Fruit fly (Drosophila melanogaster) whole organism, embryonic: Measurements from ENCODE around the gene CG10700.

Experiments used
- Atf-2 ChIP-seq: fragments of 200-800 bp; sonication (Bioruptor generic); optimal IDR thresholded peaks from 2 replicates; lab custom pipeline; 2016; ENCODE audit warnings: missing biosample characterization, missing genetic modification characterization
- Bdp1 ChIP-seq: fragments of 200-800 bp; sonication (Bioruptor generic); optimal IDR thresholded peaks from 3 replicates; lab custom pipeline; 2016; ENCODE audit warnings: missing biosample characterization, missing genetic modification characterization
- CG10147 ChIP-seq: fragments of 200-800 bp; sonication (Bioruptor generic); optimal IDR thresholded peaks from 2 replicates; lab custom pipeline; 2019; ENCODE audit warnings: missing biosample characterization, mild to moderate bottlenecking, missing genetic modification characterization, moderate library complexity
- CG11456 ChIP-seq: fragments of 200-800 bp; sonication (Bioruptor generic); IDR thresholded peaks from 3 replicates; pipeline ENCODE4 v1.3.6; 2022; ENCODE audit warnings: missing biosample characterization, missing genetic modification characterization
- CG12299 ChIP-seq: fragments of 200-800 bp; sonication (Bioruptor generic); optimal IDR thresholded peaks from 2 replicates; lab custom pipeline; 2018; ENCODE audit warnings: missing biosample characterization, mild to moderate bottlenecking, missing genetic modification characterization
- CG13287 ChIP-seq: fragments of 200-800 bp; sonication (Bioruptor generic); IDR thresholded peaks from 2 replicates; pipeline ENCODE4 v1.3.6; 2022; ENCODE audit warnings: missing biosample characterization, missing genetic modification characterization; ENCODE audit not compliant: partially characterized antibody
- CG13894 ChIP-seq: fragments of 200-800 bp; sonication (Bioruptor generic); optimal IDR thresholded peaks from 3 replicates; lab custom pipeline; 2018; ENCODE audit warnings: missing biosample characterization, mild to moderate bottlenecking, missing genetic modification characterization, moderate library complexity
- CG14050 ChIP-seq: fragments of 200-800 bp; sonication (Bioruptor generic); IDR thresholded peaks from 3 replicates; pipeline ENCODE4 v1.3.6; 2022; ENCODE audit warnings: missing biosample characterization, missing genetic modification characterization
- CG1529 ChIP-seq: fragments of 200-800 bp; sonication (Bioruptor generic); optimal IDR thresholded peaks from 3 replicates; lab custom pipeline; 2018; ENCODE audit warnings: missing biosample characterization, missing genetic modification characterization
- CG17612 ChIP-seq: fragments of 200-800 bp; sonication (Bioruptor generic); IDR thresholded peaks from 2 replicates; pipeline ENCODE4 v1.3.6; 2022; ENCODE audit warnings: missing biosample characterization, missing genetic modification characterization
- CG18764 ChIP-seq: fragments of 200-800 bp; sonication (Bioruptor generic); optimal IDR thresholded peaks from 3 replicates; lab custom pipeline; 2016; ENCODE audit warnings: missing biosample characterization, missing genetic modification characterization
- CG2120 ChIP-seq: fragments of 200-800 bp; sonication (Bioruptor generic); optimal IDR thresholded peaks from 3 replicates; lab custom pipeline; 2016; ENCODE audit warnings: missing biosample characterization, missing genetic modification characterization
- CG3281 ChIP-seq: fragments of 200-800 bp; sonication (Bioruptor generic); optimal IDR thresholded peaks from 3 replicates; lab custom pipeline; 2017; ENCODE audit warnings: missing biosample characterization, mild to moderate bottlenecking, missing genetic modification characterization
- CG34376 ChIP-seq: fragments of 200-800 bp; sonication (Bioruptor generic); optimal IDR thresholded peaks from 2 replicates; lab custom pipeline; 2018; ENCODE audit warnings: missing biosample characterization, mild to moderate bottlenecking, missing genetic modification characterization
- CG3838 ChIP-seq: fragments of 200-800 bp; sonication (Bioruptor generic); optimal IDR thresholded peaks from 3 replicates; lab custom pipeline; 2016; ENCODE audit warnings: missing biosample characterization, missing genetic modification characterization
- CG4282 ChIP-seq: fragments of 200-800 bp; sonication (Bioruptor generic); optimal IDR thresholded peaks from 2 replicates; lab custom pipeline; 2016; ENCODE audit warnings: missing biosample characterization, missing genetic modification characterization
- CG4707 ChIP-seq: fragments of 200-800 bp; sonication (Bioruptor generic); optimal IDR thresholded peaks from 2 replicates; lab custom pipeline; 2018; ENCODE audit warnings: missing biosample characterization, mild to moderate bottlenecking, missing genetic modification characterization, moderate library complexity
- CG6791 ChIP-seq: fragments of 200-800 bp; sonication (Bioruptor generic); IDR thresholded peaks from 3 replicates; pipeline ENCODE4 v1.3.6; 2022; ENCODE audit warnings: missing biosample characterization, missing genetic modification characterization; ENCODE audit not compliant: partially characterized antibody
- CG7357 ChIP-seq: fragments of 200-800 bp; sonication (Bioruptor generic); IDR thresholded peaks from 3 replicates; pipeline ENCODE4 v1.3.6; 2022; ENCODE audit warnings: missing biosample characterization, missing genetic modification characterization
- CG7556 ChIP-seq: fragments of 200-800 bp; sonication (Bioruptor generic); optimal IDR thresholded peaks from 2 replicates; lab custom pipeline; 2017; ENCODE audit warnings: missing biosample characterization, mild to moderate bottlenecking, missing genetic modification characterization
- CG8478 ChIP-seq: fragments of >200 bp; optimal IDR thresholded peaks from 2 replicates; lab custom pipeline; 2018
- CG9817 ChIP-seq: fragments of 200-800 bp; sonication (Bioruptor generic); optimal IDR thresholded peaks from 2 replicates; lab custom pipeline; 2018; ENCODE audit warnings: missing biosample characterization, mild to moderate bottlenecking, missing genetic modification characterization, moderate library complexity
- D19A ChIP-seq: fragments of 200-800 bp; optimal IDR thresholded peaks from 3 replicates; lab custom pipeline; 2019; ENCODE audit warnings: missing biosample characterization, mild to moderate bottlenecking, missing genetic modification characterization, moderate library complexity
- Doc3 ChIP-seq: fragments of 200-800 bp; sonication (Bioruptor generic); IDR thresholded peaks from 3 replicates; pipeline ENCODE4 v1.3.6; 2022; ENCODE audit warnings: missing biosample characterization, missing genetic modification characterization; ENCODE audit not compliant: partially characterized antibody
- ERR ChIP-seq: fragments of 200-800 bp; sonication (Bioruptor generic); optimal IDR thresholded peaks from 2 replicates; lab custom pipeline; 2016; ENCODE audit warnings: missing biosample characterization, missing genetic modification characterization
- HLH4C ChIP-seq: fragments of 200-800 bp; sonication (Bioruptor generic); IDR thresholded peaks from 3 replicates; pipeline ENCODE4 v1.3.6; 2022; ENCODE audit warnings: missing biosample characterization, missing genetic modification characterization; ENCODE audit not compliant: partially characterized antibody
- Hmx ChIP-seq: fragments of 200-800 bp; sonication (Bioruptor generic); optimal IDR thresholded peaks from 2 replicates; lab custom pipeline; 2016; ENCODE audit warnings: missing biosample characterization, missing genetic modification characterization
- Max ChIP-seq: fragments of 200-800 bp; sonication (Bioruptor generic); optimal IDR thresholded peaks from 2 replicates; lab custom pipeline; 2016; ENCODE audit warnings: missing biosample characterization, mild to moderate bottlenecking, missing genetic modification characterization
- Nf-YA ChIP-seq: fragments of 200-800 bp; sonication (Bioruptor generic); IDR thresholded peaks from 2 replicates; pipeline ENCODE4 v1.3.6; 2022; ENCODE audit warnings: missing biosample characterization, missing genetic modification characterization
- ash1 ChIP-seq: fragments of 200-800 bp; sonication (Bioruptor generic); optimal IDR thresholded peaks from 2 replicates; lab custom pipeline; 2018; ENCODE audit warnings: missing biosample characterization, mild to moderate bottlenecking, missing genetic modification characterization
- btn ChIP-seq: fragments of 200-800 bp; sonication (Bioruptor generic); optimal IDR thresholded peaks from 2 replicates; lab custom pipeline; 2016; ENCODE audit warnings: missing biosample characterization, missing genetic modification characterization
- cas ChIP-seq: fragments of 200-800 bp; sonication (Bioruptor generic); IDR thresholded peaks from 2 replicates; pipeline ENCODE4 v1.3.6; 2022; ENCODE audit warnings: missing biosample characterization, missing genetic modification characterization
- ci ChIP-seq: fragments of 200-800 bp; sonication (Bioruptor generic); IDR thresholded peaks from 3 replicates; pipeline ENCODE4 v1.3.6; 2022; ENCODE audit warnings: missing biosample characterization, missing genetic modification characterization
- crol ChIP-seq: fragments of 200-800 bp; sonication (Bioruptor generic); IDR thresholded peaks from 2 replicates; pipeline ENCODE4 v1.3.6; 2022; ENCODE audit warnings: missing biosample characterization, missing genetic modification characterization
- dysf ChIP-seq: fragments of 200-800 bp; sonication (Bioruptor generic); IDR thresholded peaks from 3 replicates; pipeline ENCODE4 v1.3.6; 2022; ENCODE audit warnings: missing biosample characterization, missing genetic modification characterization
- emc ChIP-seq: fragments of 200-800 bp; sonication (Bioruptor generic); optimal IDR thresholded peaks from 2 replicates; lab custom pipeline; 2016; ENCODE audit warnings: missing biosample characterization, missing genetic modification characterization
- ems ChIP-seq: fragments of 200-800 bp; sonication (Bioruptor generic); optimal IDR thresholded peaks from 3 replicates; lab custom pipeline; 2016; ENCODE audit warnings: missing biosample characterization, missing genetic modification characterization
- gro ChIP-seq: fragments of 200-800 bp; sonication (Bioruptor generic); optimal IDR thresholded peaks from 2 replicates; lab custom pipeline; 2016; ENCODE audit warnings: missing biosample characterization, missing genetic modification characterization
- hkb ChIP-seq, 2 experiments: fragments of 200-800 bp in 1 of 2; fragments of >200 bp in 1 of 2; sonication (Bioruptor generic) in 1 of 2; IDR thresholded peaks in 1 of 2; optimal IDR thresholded peaks in 1 of 2; 2 replicates each; pipeline versions ENCODE4 v1.3.6 to Lab custom; 2017 to 2022; ENCODE audit warnings: missing biosample characterization in 1 of 2, missing genetic modification characterization in 1 of 2
- knrl ChIP-seq: fragments of 200-800 bp; sonication (Bioruptor generic); IDR thresholded peaks from 3 replicates; pipeline ENCODE4 v1.3.6; 2022; ENCODE audit warnings: missing biosample characterization, missing genetic modification characterization; ENCODE audit not compliant: partially characterized antibody
- lola ChIP-seq, 3 experiments: fragments of >200 bp in 2 of 3; fragments of 200-800 bp in 1 of 3; sonication (Bioruptor generic) in 1 of 3; optimal IDR thresholded peaks; 2 replicates each; lab custom pipeline; 2017 to 2019; ENCODE audit warnings: missing biosample characterization in 3 of 3, missing genetic modification characterization in 3 of 3, mild to moderate bottlenecking in 1 of 3, moderate library complexity in 1 of 3
- odd ChIP-seq: fragments of 200-800 bp; sonication (Bioruptor generic); optimal IDR thresholded peaks from 2 replicates; lab custom pipeline; 2017; ENCODE audit warnings: missing biosample characterization, mild to moderate bottlenecking, missing genetic modification characterization
- onecut ChIP-seq: fragments of 200-800 bp; sonication (Bioruptor generic); IDR thresholded peaks from 2 replicates; pipeline ENCODE4 v1.3.6; 2022; ENCODE audit warnings: missing biosample characterization, missing genetic modification characterization
- peb ChIP-seq: fragments of 200-800 bp; sonication (Bioruptor generic); IDR thresholded peaks from 2 replicates; pipeline ENCODE4 v1.3.6; 2022; ENCODE audit warnings: missing biosample characterization, missing genetic modification characterization
- pum ChIP-seq: fragments of 200-800 bp; sonication (Bioruptor generic); optimal IDR thresholded peaks from 2 replicates; lab custom pipeline; 2016; ENCODE audit warnings: missing biosample characterization, missing genetic modification characterization
- sc ChIP-seq, 3 experiments: fragments of >200 bp in 2 of 3; fragments of 200-800 bp in 1 of 3; sonication (Bioruptor generic) in 1 of 3; optimal IDR thresholded peaks; 2 replicates in 2 of 3; 3 replicates in 1 of 3; lab custom pipeline; 2017; ENCODE audit warnings: mild to moderate bottlenecking in 1 of 3, missing biosample characterization in 1 of 3, missing genetic modification characterization in 1 of 3, missing genetic modification reagents in 1 of 3
- shn ChIP-seq: fragments of 200-800 bp; sonication (Bioruptor generic); optimal IDR thresholded peaks from 3 replicates; lab custom pipeline; 2016; ENCODE audit warnings: missing biosample characterization, missing genetic modification characterization
- slp2 ChIP-seq: fragments of 200-800 bp; sonication (Bioruptor generic); optimal IDR thresholded peaks from 2 replicates; lab custom pipeline; 2016; ENCODE audit warnings: missing biosample characterization, missing genetic modification characterization
- ssp ChIP-seq: fragments of 200-800 bp; sonication (Bioruptor generic); IDR thresholded peaks from 2 replicates; pipeline ENCODE4 v1.3.6; 2022; ENCODE audit warnings: missing biosample characterization, missing genetic modification characterization
- tio ChIP-seq: fragments of 200-800 bp; sonication (Bioruptor generic); optimal IDR thresholded peaks from 2 replicates; lab custom pipeline; 2017; ENCODE audit warnings: missing biosample characterization, missing genetic modification characterization, inconsistent platforms
- unpg ChIP-seq: fragments of 200-800 bp; sonication (Bioruptor generic); optimal IDR thresholded peaks from 3 replicates; lab custom pipeline; 2018; ENCODE audit warnings: missing biosample characterization, mild to moderate bottlenecking, missing genetic modification characterization, moderate library complexity

Gene CG10700

DNA sequence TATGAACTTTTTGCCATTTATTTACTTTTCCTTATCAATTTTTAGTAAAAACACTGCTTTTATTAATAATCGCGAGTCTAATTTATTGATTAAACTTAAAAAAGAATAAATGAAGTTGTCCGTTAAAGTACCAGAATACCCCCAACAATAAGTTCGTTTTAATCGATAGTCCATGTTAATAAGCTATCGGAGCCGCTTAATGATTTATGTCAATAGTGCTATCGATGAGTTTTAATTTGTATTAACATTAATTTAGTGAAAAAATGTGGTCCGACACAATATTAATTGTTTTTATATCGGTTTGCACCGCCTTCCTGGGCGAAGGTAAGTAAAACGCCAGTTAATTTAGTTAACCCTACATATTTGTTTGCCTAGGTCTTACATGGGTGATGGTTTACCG, 29.9 kb downstream of the CG10700 start, which contains the start of gene CG10470 (continued):
- TF ChIP-seq tio (GFP tag; lab: Kevin White, UChicago) (no peak), ash1 (no peak), pum (GFP tag; lab: Kevin White, UChicago) (no peak), onecut (GFP tag; lab: Robert Waterston, UW) (peak; percentile 20; the same call in 1 of the 2 replicates), cas (GFP tag; lab: Robert Waterston, UW) (no peak), CG4282 (GFP tag; lab: Kevin White, UChicago) (no peak), ems (GFP tag; lab: Kevin White, UChicago) (no peak), crol (GFP tag; lab: Robert Waterston, UW) (no peak), CG10147 (GFP tag; lab: Kevin White, UChicago) (peak; percentile 13), ci (GFP tag; lab: Robert Waterston, UW) (no peak), CG34376 (GFP tag; lab: Kevin White, UChicago) (no peak), CG13287 (GFP tag; lab: Robert Waterston, UW) (peak; percentile 84), btn (GFP tag; lab: Kevin White, UChicago) (no peak), CG14050 (no peak), CG2120 (GFP tag; lab: Kevin White, UChicago) (no peak), CG6791 (peak; percentile 89), CG7556 (GFP tag; lab: Kevin White, UChicago) (no peak), CG11456 (GFP tag; lab: Robert Waterston, UW) (no peak), Doc3 (GFP tag; lab: Robert Waterston, UW) (peak; percentile 74), lola (GFP tag; optimal IDR thresholded peaks at IDR 0.05; lab: Kevin White, UChicago) (peak in 1 of 3 experiments; percentile 34), CG8478 (lab: Kevin White, UChicago) (no peak), CG3838 (no peak), CG4707 (GFP tag; lab: Kevin White, UChicago) (no peak), CG17612 (GFP tag; lab: Robert Waterston, UW) (no peak), dysf (GFP tag; lab: Robert Waterston, UW) (no peak), ssp (GFP tag; lab: Robert Waterston, UW) (no peak), sc (optimal IDR thresholded peaks at IDR 0.05; lab: Kevin White, UChicago) (no peak), sc (GFP tag; optimal IDR thresholded peaks at IDR 0.05; lab: Kevin White, UChicago) (no peak), CG3281 (no peak), slp2 (GFP tag; lab: Kevin White, UChicago) (no peak), CG12299 (no peak), CG1529 (no peak), Max (GFP tag; lab: Kevin White, UChicago) (no peak), Nf-YA (no peak), HLH4C (peak; percentile 81), emc (GFP tag; lab: Kevin White, UChicago) (no peak), peb (GFP tag; lab: Robert Waterston, UW) (no peak), gro (GFP tag; lab: Kevin White, UChicago) (no peak), CG7357 (GFP tag; lab: Robert Waterston, UW) (no peak), unpg (GFP tag; lab: Kevin White, UChicago) (peak; percentile 28), D19A (tag; lab: Kevin White, UChicago) (peak; percentile 36), hkb (optimal IDR thresholded peaks at IDR 0.05; lab: Kevin White, UChicago) (no peak), hkb (GFP tag; IDR thresholded peaks at IDR 0.05; lab: Robert Waterston, UW) (no peak), CG9817 (tag; lab: Kevin White, UChicago) (no peak), shn (no peak), CG18764 (GFP tag; lab: Kevin White, UChicago) (no peak), ERR (GFP tag; lab: Kevin White, UChicago) (no peak), Atf-2 (no peak), CG13894 (no peak), Hmx (no peak), odd (no peak), knrl (GFP tag; lab: Robert Waterston, UW) (peak; percentile 70; the same call in 2 of the 3 replicates), Bdp1 (no peak)
